Fruit fly (Drosophila melanogaster) whole organism, embryonic: ENCODE results near the gene CAHbeta.

ENCODE experiments used
- Blimp-1 ChIP-seq: fragments of 200-800 bp; sonication (Bioruptor generic); optimal IDR thresholded peaks from 3 replicates; lab custom pipeline; 2018; ENCODE audit warnings: missing biosample characterization, missing genetic modification characterization, mild to moderate bottlenecking, moderate library complexity, missing genetic modification reagents
- CG10147 ChIP-seq: fragments of 200-800 bp; sonication (Bioruptor generic); optimal IDR thresholded peaks from 2 replicates; lab custom pipeline; 2019; ENCODE audit warnings: missing biosample characterization, mild to moderate bottlenecking, missing genetic modification characterization, moderate library complexity
- CG11456 ChIP-seq: fragments of 200-800 bp; sonication (Bioruptor generic); IDR thresholded peaks from 3 replicates; pipeline ENCODE4 v1.3.6; 2022; ENCODE audit warnings: missing biosample characterization, missing genetic modification characterization
- CG1233 ChIP-seq: fragments of 200-800 bp; sonication (Bioruptor generic); optimal IDR thresholded peaks from 4 replicates; lab custom pipeline; 2018; ENCODE audit warnings: missing biosample characterization, mild to moderate bottlenecking, missing genetic modification characterization
- CG13123 ChIP-seq: fragments of 200-800 bp; sonication (Bioruptor generic); optimal IDR thresholded peaks from 2 replicates; lab custom pipeline; 2016; ENCODE audit warnings: missing biosample characterization, missing genetic modification characterization
- CG14667 ChIP-seq: fragments of 200-800 bp; sonication (Bioruptor generic); IDR thresholded peaks from 2 replicates; pipeline ENCODE4 v1.3.6; 2022; ENCODE audit warnings: missing biosample characterization, missing genetic modification characterization
- CG14965 ChIP-seq: fragments of 200-800 bp; sonication (Bioruptor generic); optimal IDR thresholded peaks from 2 replicates; lab custom pipeline; 2016; ENCODE audit warnings: missing biosample characterization, missing genetic modification characterization, borderline replicate concordance
- CG17328 ChIP-seq: fragments of 200-800 bp; sonication (Bioruptor generic); IDR thresholded peaks from 2 replicates; pipeline ENCODE4 v1.3.6; 2022; ENCODE audit warnings: missing biosample characterization, missing genetic modification characterization
- CG1792 ChIP-seq: fragments of 200-800 bp; sonication (Bioruptor generic); optimal IDR thresholded peaks from 2 replicates; lab custom pipeline; 2016; ENCODE audit warnings: missing biosample characterization, missing genetic modification characterization
- CG2202 ChIP-seq: fragments of 200-800 bp; sonication (Bioruptor generic); optimal IDR thresholded peaks from 2 replicates; lab custom pipeline; 2018; ENCODE audit warnings: missing biosample characterization, mild to moderate bottlenecking, missing genetic modification characterization
- CG31224 ChIP-seq: fragments of 200-800 bp; sonication (Bioruptor generic); IDR thresholded peaks from 2 replicates; pipeline ENCODE4 v1.3.6; 2022; ENCODE audit warnings: missing biosample characterization, missing genetic modification characterization
- CG4707 ChIP-seq: fragments of 200-800 bp; sonication (Bioruptor generic); optimal IDR thresholded peaks from 2 replicates; lab custom pipeline; 2018; ENCODE audit warnings: missing biosample characterization, mild to moderate bottlenecking, missing genetic modification characterization, moderate library complexity
- CG4730 ChIP-seq: fragments of 200-800 bp; sonication (Bioruptor generic); IDR thresholded peaks from 2 replicates; pipeline ENCODE4 v1.3.6; 2022; ENCODE audit warnings: missing biosample characterization, missing genetic modification characterization
- CG4820 ChIP-seq: fragments of 200-800 bp; sonication (Bioruptor generic); optimal IDR thresholded peaks from 3 replicates; lab custom pipeline; 2016; ENCODE audit warnings: missing biosample characterization, missing genetic modification characterization
- CG5180 ChIP-seq: fragments of 200-800 bp; sonication (Bioruptor generic); optimal IDR thresholded peaks from 3 replicates; lab custom pipeline; 2017; ENCODE audit warnings: missing biosample characterization, missing genetic modification characterization, mild to moderate bottlenecking, moderate library complexity, missing genetic modification reagents
- CG6254 ChIP-seq: fragments of 200-800 bp; sonication (Bioruptor generic); optimal IDR thresholded peaks from 3 replicates; lab custom pipeline; 2017; ENCODE audit warnings: mild to moderate bottlenecking, missing biosample characterization, missing genetic modification reagents, missing genetic modification characterization
- CG6272 ChIP-seq: fragments of 200-800 bp; sonication (Bioruptor generic); IDR thresholded peaks from 2 replicates; pipeline ENCODE4 v1.3.6; 2022; ENCODE audit warnings: missing biosample characterization, missing genetic modification characterization
- CG8359 ChIP-seq: fragments of 200-800 bp; sonication (Bioruptor generic); optimal IDR thresholded peaks from 2 replicates; lab custom pipeline; 2017; ENCODE audit warnings: missing biosample characterization, mild to moderate bottlenecking, missing genetic modification characterization, borderline replicate concordance
- Dref ChIP-seq: fragments of 200-800 bp; sonication (Bioruptor generic); IDR thresholded peaks from 2 replicates; pipeline ENCODE4 v1.3.6; 2022; ENCODE audit warnings: missing biosample characterization, missing genetic modification characterization
- Eip74EF ChIP-seq, 2 experiments: fragments of 200-800 bp in 1 of 2; fragments of >200 bp in 1 of 2; sonication (Bioruptor generic) in 1 of 2; optimal IDR thresholded peaks; 2 replicates each; lab custom pipeline; 2017 to 2019; ENCODE audit warnings: missing biosample characterization in 2 of 2, missing genetic modification characterization in 2 of 2, mild to moderate bottlenecking in 1 of 2, moderate library complexity in 1 of 2
- Ets97D ChIP-seq: fragments of 200-800 bp; sonication (Bioruptor generic); optimal IDR thresholded peaks from 3 replicates; lab custom pipeline; 2016; ENCODE audit warnings: missing biosample characterization, missing genetic modification characterization
- Hey ChIP-seq: fragments of 200-800 bp; sonication (Bioruptor generic); optimal IDR thresholded peaks from 3 replicates; lab custom pipeline; 2018; ENCODE audit warnings: missing biosample characterization, mild to moderate bottlenecking, missing genetic modification characterization
- Hsf ChIP-seq: fragments of 200-800 bp; sonication (Bioruptor generic); optimal IDR thresholded peaks from 3 replicates; lab custom pipeline; 2016; ENCODE audit warnings: missing biosample characterization, missing genetic modification characterization
- MTF-1 ChIP-seq: fragments of 200-800 bp; sonication (Bioruptor generic); optimal IDR thresholded peaks from 2 replicates; lab custom pipeline; 2018; ENCODE audit warnings: missing biosample characterization, mild to moderate bottlenecking, missing genetic modification characterization, borderline replicate concordance
- Oli ChIP-seq: fragments of 200-800 bp; sonication (Bioruptor generic); optimal IDR thresholded peaks from 2 replicates; lab custom pipeline; 2018; ENCODE audit warnings: missing biosample characterization, mild to moderate bottlenecking, missing genetic modification characterization, moderate library complexity
- Optix ChIP-seq: fragments of 200-800 bp; sonication (Bioruptor generic); IDR thresholded peaks from 3 replicates; pipeline ENCODE4 v1.3.6; 2022; ENCODE audit warnings: missing biosample characterization, missing genetic modification characterization
- Trl ChIP-seq, 3 experiments: fragments of >200 bp in 2 of 3; fragments of 200-800 bp in 1 of 3; sonication (Bioruptor generic) in 1 of 3; optimal IDR thresholded peaks; 2 replicates in 1 of 3; 3 replicates in 2 of 3; lab custom pipeline; 2016 to 2017; ENCODE audit warnings: missing biosample characterization in 1 of 3, missing genetic modification characterization in 1 of 3
- abd-A ChIP-seq: fragments of 200-800 bp; sonication (Bioruptor generic); optimal IDR thresholded peaks from 3 replicates; lab custom pipeline; 2019; ENCODE audit warnings: missing biosample characterization, mild to moderate bottlenecking, missing genetic modification characterization, moderate library complexity
- aop ChIP-seq: fragments of 200-800 bp; sonication (Bioruptor generic); IDR thresholded peaks from 2 replicates; pipeline ENCODE4 v1.3.6; 2022; ENCODE audit warnings: missing biosample characterization, missing genetic modification characterization
- br ChIP-seq: fragments of >200 bp; optimal IDR thresholded peaks from 2 replicates; lab custom pipeline; 2017
- bsh ChIP-seq, 2 experiments: fragments of 200-800 bp; sonication (Bioruptor generic); optimal IDR thresholded peaks; 2 replicates each; lab custom pipeline; 2017 to 2018; ENCODE audit warnings: mild to moderate bottlenecking in 2 of 2, missing biosample characterization in 2 of 2, missing genetic modification characterization in 2 of 2, moderate library complexity in 1 of 2
- cato ChIP-seq: fragments of 200-800 bp; sonication (Bioruptor generic); optimal IDR thresholded peaks from 2 replicates; lab custom pipeline; 2016; ENCODE audit warnings: missing biosample characterization, missing genetic modification characterization, borderline replicate concordance
- cg ChIP-seq: fragments of 200-800 bp; sonication (Bioruptor generic); optimal IDR thresholded peaks from 3 replicates; lab custom pipeline; 2019; ENCODE audit warnings: missing biosample characterization, mild to moderate bottlenecking, missing genetic modification characterization, moderate library complexity
- chinmo ChIP-seq: fragments of 200-800 bp; sonication (Bioruptor generic); IDR thresholded peaks from 4 replicates; pipeline ENCODE4 v1.3.6; 2022; ENCODE audit warnings: missing biosample characterization, missing genetic modification characterization; ENCODE audit not compliant: partially characterized antibody
- corto ChIP-seq: fragments of 200-800 bp; sonication (Bioruptor generic); optimal IDR thresholded peaks from 2 replicates; lab custom pipeline; 2016; ENCODE audit warnings: missing biosample characterization, mild to moderate bottlenecking, missing genetic modification characterization, moderate library complexity
- fu2 ChIP-seq: fragments of 200-800 bp; sonication (Bioruptor generic); optimal IDR thresholded peaks from 2 replicates; lab custom pipeline; 2016; ENCODE audit warnings: missing biosample characterization, missing genetic modification characterization
- gt ChIP-seq: fragments of 200-800 bp; sonication (Bioruptor generic); IDR thresholded peaks from 2 replicates; pipeline ENCODE4 v1.3.6; 2022; ENCODE audit warnings: missing biosample characterization, missing genetic modification characterization
- ind ChIP-seq: fragments of 200-800 bp; sonication (Bioruptor generic); optimal IDR thresholded peaks from 3 replicates; lab custom pipeline; 2016; ENCODE audit warnings: missing biosample characterization, missing genetic modification characterization
- inv ChIP-seq: fragments of 200-800 bp; sonication (Bioruptor generic); IDR thresholded peaks from 2 replicates; pipeline ENCODE4 v1.3.6; 2022; ENCODE audit warnings: missing biosample characterization, missing genetic modification characterization; ENCODE audit not compliant: partially characterized antibody
- nmo ChIP-seq: fragments of 200-800 bp; sonication (Bioruptor generic); optimal IDR thresholded peaks from 2 replicates; lab custom pipeline; 2018; ENCODE audit warnings: missing biosample characterization, mild to moderate bottlenecking, missing genetic modification characterization, moderate library complexity
- prd ChIP-seq, 3 experiments: fragments of >200 bp in 2 of 3; fragments of 200-800 bp in 1 of 3; sonication (Bioruptor generic) in 1 of 3; optimal IDR thresholded peaks in 2 of 3; IDR thresholded peaks in 1 of 3; 2 replicates in 2 of 3; 3 replicates in 1 of 3; pipeline versions ENCODE4 v1.3.6 to Lab custom; 2017 to 2022; ENCODE audit warnings: missing biosample characterization in 1 of 3, missing genetic modification characterization in 1 of 3
- rib ChIP-seq: fragments of 200-800 bp; sonication (Bioruptor generic); IDR thresholded peaks from 2 replicates; pipeline ENCODE4 v1.3.6; 2022; ENCODE audit warnings: missing biosample characterization, missing genetic modification characterization
- sisA ChIP-seq: fragments of 200-800 bp; sonication (Bioruptor generic); IDR thresholded peaks from 2 replicates; pipeline ENCODE4 v1.3.6; 2022; ENCODE audit warnings: missing biosample characterization, missing genetic modification characterization
- slp2 ChIP-seq: fragments of 200-800 bp; sonication (Bioruptor generic); optimal IDR thresholded peaks from 2 replicates; lab custom pipeline; 2016; ENCODE audit warnings: missing biosample characterization, missing genetic modification characterization
- sug ChIP-seq: fragments of 200-800 bp; optimal IDR thresholded peaks from 2 replicates; lab custom pipeline; 2019; ENCODE audit warnings: missing biosample characterization, mild to moderate bottlenecking, missing genetic modification characterization, moderate library complexity
- ttk ChIP-seq: fragments of 200-800 bp; sonication (Bioruptor generic); IDR thresholded peaks from 2 replicates; pipeline ENCODE4 v2.1.2; 2022; ENCODE audit warnings: missing biosample characterization, missing genetic modification characterization
- vvl ChIP-seq: fragments of 200-800 bp; sonication (Bioruptor generic); IDR thresholded peaks from 2 replicates; pipeline ENCODE4 v1.3.6; 2022; ENCODE audit warnings: missing biosample characterization, missing genetic modification characterization
- zf30C ChIP-seq: fragments of 200-800 bp; sonication (Bioruptor generic); optimal IDR thresholded peaks from 3 replicates; lab custom pipeline; 2018; ENCODE audit warnings: missing biosample characterization, mild to moderate bottlenecking, missing genetic modification characterization

The CAHbeta gene

dm6 chr3R:8955359-8955820 lies 25.3 kb upstream of the CAHbeta start (continued):
- no peak for TF ChIP-seq CG8359 (GFP tag; lab: Kevin White, UChicago)
- peak; percentile 11; the same call in 1 of the 2 replicates for TF ChIP-seq vvl (GFP tag; lab: Robert Waterston, UW)
- no peak for TF ChIP-seq CG13123 (GFP tag; lab: Kevin White, UChicago)
- TF ChIP-seq CG31224 (GFP tag; lab: Robert Waterston, UW): no peak
- TF ChIP-seq CG4730: no peak
- no peak for TF ChIP-seq ttk (GFP tag; lab: Robert Waterston, UW)
- TF ChIP-seq Trl (optimal IDR thresholded peaks at IDR 0.05; lab: Kevin White, UChicago): peak; percentile 66 to 67
- TF ChIP-seq Trl (GFP tag; optimal IDR thresholded peaks at IDR 0.05; lab: Kevin White, UChicago): no peak
- no peak for TF ChIP-seq sug
- no peak for TF ChIP-seq CG2202 (tag; lab: Kevin White, UChicago)
- TF ChIP-seq prd (optimal IDR thresholded peaks at IDR 0.05; lab: Kevin White, UChicago): no peak
- no peak for TF ChIP-seq prd (GFP tag; IDR thresholded peaks at IDR 0.05; lab: Robert Waterston, UW)
- TF ChIP-seq CG5180 (GFP tag; lab: Kevin White, UChicago): peak; percentile 95
- TF ChIP-seq CG14667: no peak
- peak in 1 of 2 experiments; percentile 86 for TF ChIP-seq Eip74EF (GFP tag; optimal IDR thresholded peaks at IDR 0.05; lab: Kevin White, UChicago)
- no peak for TF ChIP-seq Hsf (GFP tag; lab: Kevin White, UChicago)
- TF ChIP-seq Hey (tag; lab: Kevin White, UChicago): no peak
- peak; percentile 55; the same call in 1 of the 2 replicates for TF ChIP-seq rib (GFP tag; lab: Robert Waterston, UW)
- TF ChIP-seq slp2 (GFP tag; lab: Kevin White, UChicago): no peak
- TF ChIP-seq Oli (tag; lab: Kevin White, UChicago): no peak
- TF ChIP-seq Blimp-1: peak; percentile 97
- no peak for TF ChIP-seq sisA (GFP tag; lab: Robert Waterston, UW)
- no peak for TF ChIP-seq CG1233 (GFP tag; lab: Kevin White, UChicago)
- TF ChIP-seq, all 482 proteins: peak for 26

- TF ChIP-seq fu2 (no peak), inv (no peak), zf30C (GFP tag; lab: Kevin White, UChicago) (no peak), CG4820 (GFP tag; lab: Kevin White, UChicago) (no peak), abd-A (tag; lab: Kevin White, UChicago) (no peak), CG4730 (no peak), chinmo (peak; percentile 65; the same call in 1 of the 4 replicates), Dref (no peak), ind (GFP tag; lab: Kevin White, UChicago) (no peak), br (lab: Kevin White, UChicago) (no peak), corto (GFP tag; lab: Kevin White, UChicago) (no peak), CG6272 (GFP tag; lab: Robert Waterston, UW) (no peak), nmo (GFP tag; lab: Kevin White, UChicago) (no peak), Optix (GFP tag; lab: Robert Waterston, UW) (no peak), Hsf (GFP tag; lab: Kevin White, UChicago) (no peak), aop (GFP tag; lab: Robert Waterston, UW) (no peak), CG14965 (no peak), CG17328 (GFP tag; lab: Robert Waterston, UW) (no peak), bsh (GFP tag; optimal IDR thresholded peaks at IDR 0.05; lab: Kevin White, UChicago) (no peak), gt (GFP tag; lab: Robert Waterston, UW) (0 out of 2 replicates have a peak, but pooled peaks have one; percentile 8), CG1233 (GFP tag; lab: Kevin White, UChicago) (no peak), cg (GFP tag; lab: Kevin White, UChicago) (peak; percentile 44), MTF-1 (GFP tag; lab: Kevin White, UChicago) (no peak), CG11456 (GFP tag; lab: Robert Waterston, UW) (0 out of 3 replicates have a peak, but pooled peaks have one; percentile 52), cato (no peak), CG6254 (GFP tag; lab: Kevin White, UChicago) (no peak), CG1792 (GFP tag; lab: Kevin White, UChicago) (no peak), Ets97D (no peak), CG10147 (GFP tag; lab: Kevin White, UChicago) (no peak), CG4707 (GFP tag; lab: Kevin White, UChicago) (peak; percentile 18)
These were observed 24.3 kb upstream of the CAHbeta start for dm6 chr3R:8956333-8956732.
